Fruit fly (Drosophila melanogaster): ENCODE data around the gene mRpS6.

- TF ChIP-seq ovo (GFP tag; optimal IDR thresholded peaks at IDR 0.05) (peak; percentile 62), toe (GFP tag; optimal IDR thresholded peaks at IDR 0.05) (peak; percentile 76)
These were observed at the start of gene mRpS6, which contains the start of gene Cip4 for dm6 chr3L:4363887-4364794.
